Worm (Caenorhabditis elegans) whole organism, L4 larva: ENCODE data around the gene fut-8.

Source experiments
- Y5F2A.4 ChIP-seq: fragments of 200-800 bp; sonication (Bioruptor generic); optimal IDR thresholded peaks from 2 replicates; lab custom pipeline; 2018; ENCODE audit warnings: mild to moderate bottlenecking, missing genetic modification characterization, missing compliant biosample characterization
- aly-2 ChIP-seq: sonication (generic microtip); optimal IDR thresholded peaks from 2 replicates; lab custom pipeline; 2018; ENCODE audit warnings: missing biosample characterization, missing genetic modification characterization
- attf-4 ChIP-seq: sonication (generic microtip); optimal IDR thresholded peaks from 3 replicates; lab custom pipeline; 2017; ENCODE audit warnings: missing biosample characterization, missing genetic modification characterization
- ceh-28 ChIP-seq: fragments of 150-350 bp; optimal IDR thresholded peaks from 2 replicates; lab custom pipeline; 2014; ENCODE audit warnings: missing biosample characterization, missing genetic modification reagents, missing genetic modification characterization
- ceh-32 ChIP-seq: sonication (generic microtip); optimal IDR thresholded peaks from 2 replicates; lab custom pipeline; 2016; ENCODE audit warnings: mild to moderate bottlenecking, missing genetic modification characterization, missing compliant biosample characterization; ENCODE audit not compliant: poor library complexity
- ceh-62 ChIP-seq: sonication (generic microtip); optimal IDR thresholded peaks from 2 replicates; lab custom pipeline; 2017; ENCODE audit warnings: missing biosample characterization, missing genetic modification characterization
- ces-1 ChIP-seq: fragments of 150-350 bp; sonication (generic microtip); optimal IDR thresholded peaks from 4 replicates; lab custom pipeline; 2014; ENCODE audit warnings: missing biosample characterization, missing genetic modification reagents, missing genetic modification characterization
- cey-2 ChIP-seq: sonication (generic microtip); optimal IDR thresholded peaks from 3 replicates; lab custom pipeline; 2017; ENCODE audit warnings: missing genetic modification characterization, mild to moderate bottlenecking, missing compliant biosample characterization, antibody characterized with exemption, borderline replicate concordance; ENCODE audit not compliant: insufficient read depth
- daf-16 ChIP-seq, 3 experiments: sonication (generic microtip); optimal IDR thresholded peaks; 2 replicates each; lab custom pipeline; 2016 to 2017; ENCODE audit warnings: missing genetic modification characterization in 3 of 3, missing genetic modification reagents in 3 of 3, mild to moderate bottlenecking in 2 of 3, missing compliant biosample characterization in 2 of 3, missing biosample characterization in 1 of 3, moderate library complexity in 1 of 3
- dmd-8 ChIP-seq: fragments of 200-800 bp; sonication (Bioruptor generic); IDR thresholded peaks from 2 replicates; pipeline ENCODE4 v1.3.6; 2022; ENCODE audit warnings: missing genetic modification characterization, missing compliant biosample characterization
- egl-43 ChIP-seq: fragments of 200-800 bp; sonication (Bioruptor generic); IDR thresholded peaks from 2 replicates; pipeline ENCODE4 v1.3.6; 2022; ENCODE audit warnings: missing genetic modification reagents, missing genetic modification characterization, missing compliant biosample characterization
- fkh-10 ChIP-seq: fragments of 150-350 bp; optimal IDR thresholded peaks from 2 replicates; lab custom pipeline; 2014; ENCODE audit warnings: missing biosample characterization, missing genetic modification reagents, missing genetic modification characterization
- fos-1 ChIP-seq: fragments of 150-350 bp; optimal IDR thresholded peaks from 2 replicates; lab custom pipeline; 2014; ENCODE audit warnings: missing biosample characterization, missing genetic modification characterization
- hlh-11 ChIP-seq: fragments of 200-800 bp; sonication (Bioruptor generic); optimal IDR thresholded peaks from 2 replicates; lab custom pipeline; 2018; ENCODE audit warnings: mild to moderate bottlenecking, missing genetic modification characterization, missing compliant biosample characterization
- hlh-30 ChIP-seq: sonication (generic microtip); optimal IDR thresholded peaks from 2 replicates; lab custom pipeline; 2017; ENCODE audit warnings: antibody characterized with exemption, mild to moderate bottlenecking, missing genetic modification characterization, missing compliant biosample characterization; ENCODE audit not compliant: insufficient read depth
- hmg-1.1 ChIP-seq: fragments of 200-800 bp; sonication (Bioruptor generic); IDR thresholded peaks from 2 replicates; pipeline ENCODE4 v1.3.6; 2022; ENCODE audit warnings: missing genetic modification reagents, missing genetic modification characterization, missing compliant biosample characterization
- lim-7 ChIP-seq: fragments of 200-800 bp; sonication (Bioruptor generic); IDR thresholded peaks from 2 replicates; pipeline ENCODE4 v1.3.6; 2022; ENCODE audit warnings: missing genetic modification characterization, missing compliant biosample characterization
- lin-15B ChIP-seq: fragments of 150-350 bp; sonication (generic microtip); optimal IDR thresholded peaks from 3 replicates; lab custom pipeline; 2014; ENCODE audit warnings: missing biosample characterization, missing genetic modification characterization
- lsy-2 ChIP-seq, 2 experiments: fragments of 150-350 bp in 1 of 2; sonication (generic microtip) in 1 of 2; optimal IDR thresholded peaks; 2 replicates each; lab custom pipeline; 2014 to 2017; ENCODE audit warnings: missing biosample characterization in 2 of 2, missing genetic modification characterization in 2 of 2
- mdl-1 ChIP-seq, 2 experiments: fragments of 150-350 bp in 1 of 2; sonication (generic microtip) in 1 of 2; optimal IDR thresholded peaks; 2 replicates each; lab custom pipeline; 2014 to 2017; ENCODE audit warnings: missing biosample characterization in 2 of 2, missing genetic modification characterization in 2 of 2
- mdt-29 ChIP-seq: fragments of 200-800 bp; sonication (Bioruptor generic); IDR thresholded peaks from 2 replicates; pipeline ENCODE4 v1.3.6; 2022; ENCODE audit warnings: missing genetic modification reagents, missing genetic modification characterization, missing compliant biosample characterization
- mep-1 ChIP-seq: fragments of 150-350 bp; sonication (generic microtip); optimal IDR thresholded peaks from 3 replicates; lab custom pipeline; 2014; ENCODE audit warnings: missing biosample characterization, missing genetic modification characterization
- mes-2 ChIP-seq: sonication (generic microtip); optimal IDR thresholded peaks from 2 replicates; lab custom pipeline; 2016; ENCODE audit warnings: missing genotype, mild to moderate bottlenecking, missing genetic modification characterization, missing compliant biosample characterization; ENCODE audit not compliant: poor library complexity, severe bottlenecking
- mxl-2 ChIP-seq: fragments of 200-800 bp; sonication (Bioruptor generic); conservative IDR thresholded peaks from 2 replicates; pipeline ENCODE4 v1.3.6; 2022; ENCODE audit warnings: missing genetic modification reagents, missing genetic modification characterization, missing compliant biosample characterization
- mxl-3 ChIP-seq: fragments of 200-800 bp; sonication (Bioruptor generic); optimal IDR thresholded peaks from 2 replicates; lab custom pipeline; 2018; ENCODE audit warnings: mild to moderate bottlenecking, missing genetic modification characterization, missing compliant biosample characterization
- nhr-10 ChIP-seq: fragments of 150-350 bp; optimal IDR thresholded peaks from 2 replicates; lab custom pipeline; 2014; ENCODE audit warnings: missing biosample characterization, missing genetic modification characterization
- nhr-102 ChIP-seq: sonication (generic microtip); optimal IDR thresholded peaks from 2 replicates; lab custom pipeline; 2016; ENCODE audit warnings: mild to moderate bottlenecking, missing genetic modification characterization, moderate library complexity, missing compliant biosample characterization
- nhr-11 ChIP-seq: fragments of 150-350 bp; optimal IDR thresholded peaks from 2 replicates; lab custom pipeline; 2014; ENCODE audit warnings: missing biosample characterization, missing genetic modification characterization
- nhr-237 ChIP-seq: sonication (generic microtip); optimal IDR thresholded peaks from 2 replicates; lab custom pipeline; 2017; ENCODE audit warnings: missing biosample characterization, missing genetic modification characterization
- nhr-28 ChIP-seq: fragments of 150-350 bp; optimal IDR thresholded peaks from 2 replicates; lab custom pipeline; 2014; ENCODE audit warnings: missing biosample characterization, missing genetic modification characterization
- nhr-42 ChIP-seq: fragments of 200-800 bp; sonication (Bioruptor generic); IDR thresholded peaks from 2 replicates; pipeline ENCODE4 v1.3.6; 2022; ENCODE audit warnings: missing genetic modification characterization, missing compliant biosample characterization
- nhr-48 ChIP-seq: sonication (generic microtip); optimal IDR thresholded peaks from 2 replicates; lab custom pipeline; 2016; ENCODE audit warnings: mild to moderate bottlenecking, missing genetic modification characterization, missing compliant biosample characterization
- nhr-76 ChIP-seq: fragments of 150-350 bp; optimal IDR thresholded peaks from 2 replicates; lab custom pipeline; 2014; ENCODE audit warnings: missing biosample characterization, missing genetic modification characterization
- nhr-77 ChIP-seq: fragments of 150-350 bp; optimal IDR thresholded peaks from 2 replicates; lab custom pipeline; 2014; ENCODE audit warnings: missing biosample characterization, missing genetic modification characterization
- pqm-1 ChIP-seq: sonication (generic microtip); optimal IDR thresholded peaks from 2 replicates; lab custom pipeline; 2017; ENCODE audit warnings: missing biosample characterization, missing genetic modification characterization
- rbr-2 ChIP-seq: sonication (generic microtip); optimal IDR thresholded peaks from 2 replicates; lab custom pipeline; 2016; ENCODE audit warnings: missing genotype, missing genetic modification characterization, missing compliant biosample characterization
- sdz-12 ChIP-seq: fragments of 200-800 bp; sonication (Bioruptor generic); optimal IDR thresholded peaks from 2 replicates; lab custom pipeline; 2018; ENCODE audit warnings: mild to moderate bottlenecking, missing genetic modification characterization, missing compliant biosample characterization
- snpc-1.2 ChIP-seq: fragments of 200-800 bp; sonication (Bioruptor generic); IDR thresholded peaks from 2 replicates; pipeline ENCODE4 v1.3.6; 2022; ENCODE audit warnings: missing genetic modification reagents, missing genetic modification characterization, missing compliant biosample characterization
- tra-1 ChIP-seq: fragments of 200-800 bp; sonication (Bioruptor generic); IDR thresholded peaks from 2 replicates; pipeline ENCODE4 v1.3.6; 2022; ENCODE audit warnings: missing genetic modification reagents, missing genetic modification characterization, missing compliant biosample characterization
- unc-130 ChIP-seq: sonication (generic microtip); optimal IDR thresholded peaks from 2 replicates; lab custom pipeline; 2016; ENCODE audit warnings: missing genetic modification reagents, missing genetic modification characterization, missing compliant biosample characterization
- unc-62 ChIP-seq, 3 experiments: fragments of 150-350 bp in 1 of 3; sonication (generic microtip); optimal IDR thresholded peaks in 2 of 3; peaks in 1 of 3; 1 replicate in 1 of 3; 2 replicates in 2 of 3; lab custom pipeline; 2014 to 2017; ENCODE audit warnings: missing biosample characterization in 3 of 3, missing genetic modification characterization in 3 of 3, missing genetic modification reagents in 3 of 3, missing genotype in 1 of 3
- zip-11 ChIP-seq: fragments of 200-800 bp; sonication (Bioruptor generic); IDR thresholded peaks from 2 replicates; pipeline ENCODE4 v1.3.6; 2022; ENCODE audit warnings: missing genetic modification characterization, missing compliant biosample characterization
- zip-2 ChIP-seq: fragments of 150-350 bp; optimal IDR thresholded peaks from 2 replicates; lab custom pipeline; 2014; ENCODE audit warnings: missing biosample characterization, missing genetic modification characterization

fut-8 gene

ce11 chrV:5973713-5974112, 16.6 kb downstream of the fut-8 start:
- TF ChIP-seq unc-62 (GFP tag; optimal IDR thresholded peaks at IDR 0.05 in 1 of 2; lab: Kevin White, UChicago) (peak in 1 of 2 experiments; percentile 92), unc-62 (tag; optimal IDR thresholded peaks at IDR 0.05; lab: Kevin White, UChicago) (no peak), sdz-12 (GFP tag; lab: Kevin White, UChicago) (no peak)

DNA sequence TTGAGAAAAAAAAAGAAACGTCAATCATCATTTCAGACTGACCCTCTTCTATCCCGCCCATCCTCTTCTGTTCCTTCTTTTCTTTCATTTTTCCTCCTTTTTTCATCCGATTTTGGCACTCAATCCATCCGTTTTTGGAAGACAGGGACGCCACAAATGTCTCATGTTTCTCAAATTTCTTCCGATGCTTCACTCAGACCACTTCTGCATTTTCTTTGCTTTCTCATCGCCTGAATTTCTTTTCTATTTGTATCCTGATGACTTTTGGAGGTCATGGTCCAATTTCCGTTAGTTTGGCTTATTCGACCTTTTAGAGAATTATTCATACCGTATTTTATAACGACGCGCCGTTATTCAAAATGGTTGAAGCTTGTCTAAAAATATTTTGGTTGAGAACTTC, 17.7 kb downstream of the fut-8 start:
- TF ChIP-seq unc-62 (GFP tag; optimal IDR thresholded peaks at IDR 0.05 in 1 of 2; lab: Kevin White, UChicago) (peak in 1 of 2 experiments; percentile 91), unc-62 (tag; optimal IDR thresholded peaks at IDR 0.05; lab: Kevin White, UChicago) (no peak), unc-130 (GFP tag; lab: Kevin White, UChicago) (no peak)

DNA sequence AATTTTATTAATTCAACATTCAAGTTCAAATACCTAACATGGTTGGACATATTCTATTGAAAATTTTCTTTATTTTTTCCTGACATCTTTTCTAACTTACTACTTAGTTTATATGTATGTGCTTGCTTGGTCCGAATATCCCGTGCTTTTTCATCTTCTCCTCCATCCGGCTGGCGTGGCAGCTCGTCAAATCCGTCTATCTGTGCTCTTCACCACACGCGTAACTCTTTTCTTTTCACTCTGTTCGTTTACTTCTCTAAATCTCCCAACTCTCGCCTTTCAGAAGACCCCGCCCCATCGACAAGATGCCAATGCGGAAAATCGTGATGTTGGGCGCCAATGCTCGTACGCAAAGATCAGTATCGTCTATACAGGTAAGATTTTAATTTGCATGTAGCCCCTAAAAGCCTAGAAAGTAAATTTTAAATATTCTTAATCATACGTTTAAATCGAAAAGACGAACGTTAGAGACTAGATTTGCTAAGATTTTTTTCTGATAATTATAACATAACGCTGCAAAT, 25.6 kb downstream of the fut-8 start:
- no peak for TF ChIP-seq aly-2 (tag; lab: Kevin White, UChicago)
- peak in 1 of 2 experiments; percentile 7 for TF ChIP-seq lsy-2 (tag; optimal IDR thresholded peaks at IDR 0.05; lab: Kevin White, UChicago)
- peak; percentile 56 for TF ChIP-seq hlh-30 (tag; lab: Kevin White, UChicago)
- peak; percentile 18 for TF ChIP-seq fkh-10
- TF ChIP-seq egl-43 = no peak
- TF ChIP-seq snpc-1.2 (GFP tag; lab: Robert Waterston, UW) = no peak
- TF ChIP-seq nhr-77 = no peak
- peak in 1 of 2 experiments; percentile 95 for TF ChIP-seq unc-62 (GFP tag; optimal IDR thresholded peaks at IDR 0.05 in 1 of 2; lab: Kevin White, UChicago)
- TF ChIP-seq unc-62 (tag; optimal IDR thresholded peaks at IDR 0.05; lab: Kevin White, UChicago) = no peak
- no peak for TF ChIP-seq rbr-2 (tag; lab: Kevin White, UChicago)
- peak; percentile 28 for TF ChIP-seq hlh-11 (tag; lab: Kevin White, UChicago)
- no peak for TF ChIP-seq ceh-32 (tag; lab: Kevin White, UChicago)
- TF ChIP-seq nhr-48 = no peak
- no peak for TF ChIP-seq mdt-29 (GFP tag; lab: Robert Waterston, UW)
- peak; percentile 23 for TF ChIP-seq mep-1 (tag; lab: Kevin White, UChicago)
- no peak for TF ChIP-seq zip-2 (tag; lab: Kevin White, UChicago)
- TF ChIP-seq nhr-42 (GFP tag; lab: Robert Waterston, UW) = no peak
- TF ChIP-seq, all 104 proteins: peak for 6

DNA sequence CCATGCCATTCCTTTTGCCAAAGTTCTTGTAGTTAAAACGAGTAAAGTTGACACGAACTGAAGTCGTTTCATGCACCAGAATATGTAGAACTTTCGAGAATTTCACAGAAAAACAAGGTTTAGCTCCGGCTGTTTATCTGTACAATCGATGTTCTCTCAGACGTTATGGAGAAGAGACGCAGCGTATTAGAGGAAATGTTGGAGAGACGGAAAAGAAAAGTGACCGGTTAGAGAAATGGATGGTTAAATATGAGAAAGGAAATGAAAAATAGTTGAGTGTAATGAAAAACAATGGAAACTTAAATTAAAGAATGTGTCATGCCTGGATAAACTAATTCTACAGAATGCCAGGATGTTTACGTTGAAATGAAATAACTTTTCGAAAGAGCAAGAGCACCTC, 26.6 kb downstream of the fut-8 start, which contains the start of gene pcm-1:
Gene pcm-1 (minus strand): TSS at position 187 of the 400 bp plus-strand sequence.
- TF ChIP-seq mxl-2 (GFP tag; lab: Robert Waterston, UW) (no peak), dmd-8 (GFP tag; lab: Robert Waterston, UW) (no peak), hlh-30 (tag; lab: Kevin White, UChicago) (peak; percentile 30), mes-2 (tag; lab: Kevin White, UChicago) (no peak), ceh-28 (peak; percentile 42), attf-4 (no peak), lsy-2 (tag; optimal IDR thresholded peaks at IDR 0.05; lab: Kevin White, UChicago) (peak in 1 of 2 experiments; percentile 49), mdt-29 (GFP tag; lab: Robert Waterston, UW) (no peak), lim-7 (GFP tag; lab: Robert Waterston, UW) (no peak), cey-2 (tag; lab: Kevin White, UChicago) (no peak), hmg-1.1 (GFP tag; lab: Robert Waterston, UW) (no peak), tra-1 (GFP tag; lab: Robert Waterston, UW) (no peak), unc-130 (GFP tag; lab: Kevin White, UChicago) (no peak), lin-15B (tag; lab: Kevin White, UChicago) (no peak), nhr-237 (no peak), snpc-1.2 (GFP tag; lab: Robert Waterston, UW) (no peak), fos-1 (no peak), mxl-3 (no peak), Y5F2A.4 (GFP tag; lab: Kevin White, UChicago) (no peak), nhr-76 (tag; lab: Kevin White, UChicago) (no peak), daf-16 (GFP tag; optimal IDR thresholded peaks at IDR 0.05; lab: Kevin White, UChicago) (peak in 1 of 2 experiments; percentile 71), daf-16 (tag; optimal IDR thresholded peaks at IDR 0.05; lab: Kevin White, UChicago) (peak; percentile 92), nhr-102 (no peak), mdl-1 (tag; optimal IDR thresholded peaks at IDR 0.05; lab: Kevin White, UChicago) (no peak), nhr-11 (tag; lab: Kevin White, UChicago) (no peak), zip-11 (GFP tag; lab: Robert Waterston, UW) (no peak), nhr-10 (tag; lab: Kevin White, UChicago) (no peak), pqm-1 (tag; lab: Kevin White, UChicago) (no peak), mep-1 (tag; lab: Kevin White, UChicago) (peak; percentile 13), hlh-11 (tag; lab: Kevin White, UChicago) (peak; percentile 59), nhr-28 (tag; lab: Kevin White, UChicago) (no peak), ces-1 (GFP tag; lab: Kevin White, UChicago) (no peak), ceh-62 (tag; lab: Kevin White, UChicago) (no peak)
